Fruit fly (Drosophila melanogaster): Measurements from ENCODE around the gene PNUTS.

The PNUTS gene

DNA sequence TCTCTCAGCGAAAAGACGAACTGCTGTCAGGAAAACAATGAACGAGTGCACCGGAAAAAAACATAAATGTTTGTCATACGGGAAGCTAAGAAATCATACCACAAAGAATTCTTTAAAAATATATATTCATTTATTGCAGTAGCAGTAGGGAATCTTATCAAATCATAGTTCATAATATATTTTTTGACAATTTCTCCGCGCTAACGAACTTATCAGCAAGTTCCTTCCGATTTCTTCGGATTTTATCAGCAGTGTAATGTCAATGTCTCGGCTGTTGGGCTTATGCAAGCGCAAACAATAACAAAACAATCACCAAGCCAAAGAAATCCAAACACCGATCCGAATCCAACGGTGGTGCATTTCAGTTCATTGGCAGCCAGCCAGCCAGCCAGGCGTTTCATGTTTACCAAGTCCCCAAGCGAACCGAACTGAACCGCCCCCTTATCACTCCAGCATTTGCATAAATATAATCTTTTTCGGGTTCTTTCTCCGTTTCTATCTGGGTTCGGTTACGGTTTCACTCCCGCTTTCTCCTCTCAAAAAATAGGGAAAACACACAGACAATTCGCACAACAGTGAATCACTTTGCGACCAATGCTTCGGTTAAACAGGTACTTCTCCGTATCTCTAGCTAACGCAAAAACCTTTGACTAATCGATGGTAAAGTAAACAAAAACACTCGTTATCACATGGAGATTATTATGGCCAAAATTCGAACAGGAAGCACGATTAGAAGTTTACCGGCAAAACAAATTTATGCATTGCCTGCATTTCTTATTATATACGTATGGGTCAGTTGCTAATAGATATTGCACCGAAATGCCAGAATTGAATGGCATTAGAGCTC is 42.5 kb upstream of the PNUTS start (continued):
- peak; percentile 46 for TF ChIP-seq gcm (GFP tag; optimal IDR thresholded peaks at IDR 0.05)
- TF ChIP-seq bcd (GFP tag; optimal IDR thresholded peaks at IDR 0.05), result no peak
- TF ChIP-seq tll (GFP tag; optimal IDR thresholded peaks at IDR 0.05), result no peak
- TF ChIP-seq Med (GFP tag), result peak; percentile 74
- no peak for TF ChIP-seq Drgx (GFP tag; IDR thresholded peaks at IDR 0.05)
- TF ChIP-seq lov (optimal IDR thresholded peaks at IDR 0.05), result no peak
- 0 out of 3 replicates have a peak, but pooled peaks have one; percentile 17 for TF ChIP-seq lov (GFP tag; IDR thresholded peaks at IDR 0.05)
- peak; percentile 56; the same call in 2 of the 3 replicates for TF ChIP-seq CG17361 (GFP tag; IDR thresholded peaks at IDR 0.05)
- TF ChIP-seq CG43689 (GFP tag; IDR thresholded peaks at IDR 0.05), result 0 out of 2 replicates have a peak, but pooled peaks have one; percentile 25
- peak; percentile 30 for TF ChIP-seq CG4424 (GFP tag; optimal IDR thresholded peaks at IDR 0.05)
- 0 out of 2 replicates have a peak, but pooled peaks have one; percentile 28 for TF ChIP-seq CG5953 (GFP tag; IDR thresholded peaks at IDR 0.05)
- 0 out of 2 replicates have a peak, but pooled peaks have one; percentile 4 for TF ChIP-seq CG6689 (GFP tag; IDR thresholded peaks at IDR 0.05)
- no peak for TF ChIP-seq CG9215 (GFP tag; IDR thresholded peaks at IDR 0.05)
- TF ChIP-seq danr (GFP tag; IDR thresholded peaks at IDR 0.05), result no peak
- peak; percentile 15 for TF ChIP-seq tin (GFP tag; optimal IDR thresholded peaks at IDR 0.05)
- TF ChIP-seq Dfd (GFP tag; optimal IDR thresholded peaks at IDR 0.05), result no peak
- no peak for TF ChIP-seq fu2 (GFP tag; optimal IDR thresholded peaks at IDR 0.05)
- TF ChIP-seq CG33557 (GFP tag; optimal IDR thresholded peaks at IDR 0.05), result peak; percentile 55
- TF ChIP-seq sens-2 (GFP tag; IDR thresholded peaks at IDR 0.05), result peak; percentile 36; the same call in 1 of the 2 replicates
- no peak for TF ChIP-seq corto (GFP tag; optimal IDR thresholded peaks at IDR 0.05)
- TF ChIP-seq Atf-2 (GFP tag; optimal IDR thresholded peaks at IDR 0.05), result peak; percentile 47
- TF ChIP-seq CG17829 (tag; optimal IDR thresholded peaks at IDR 0.05), result peak; percentile 11
- no peak for TF ChIP-seq CG7745 (tag; optimal IDR thresholded peaks at IDR 0.05)
- no peak for TF ChIP-seq CG11696 (GFP tag; IDR thresholded peaks at IDR 0.05)
- peak; percentile 49 for TF ChIP-seq CG10267 (tag; optimal IDR thresholded peaks at IDR 0.05)
- TF ChIP-seq CG4360 (GFP tag; IDR thresholded peaks at IDR 0.05), result no peak
- no peak for TF ChIP-seq CkIIα-i1 (GFP tag; IDR thresholded peaks at IDR 0.05)
- TF ChIP-seq ab (GFP tag; optimal IDR thresholded peaks at IDR 0.05), result no peak
- no peak for TF ChIP-seq Tbp (GFP tag; optimal IDR thresholded peaks at IDR 0.05)
- TF ChIP-seq CG12942 (GFP tag; optimal IDR thresholded peaks at IDR 0.05), result peak; percentile 47
- peak; percentile 49 for TF ChIP-seq Chrac-16 (GFP tag; optimal IDR thresholded peaks at IDR 0.05)
- peak; percentile 26 for TF ChIP-seq cwo (GFP tag; optimal IDR thresholded peaks at IDR 0.05)
- peak; percentile 39 for TF ChIP-seq CG13424 (tag; optimal IDR thresholded peaks at IDR 0.05)
- TF ChIP-seq Six4 (GFP tag; optimal IDR thresholded peaks at IDR 0.05), result peak; percentile 7
- peak; percentile 33 for TF ChIP-seq nerfin-1 (tag; optimal IDR thresholded peaks at IDR 0.05)
- TF ChIP-seq CG4328 (GFP tag; optimal IDR thresholded peaks at IDR 0.05), result peak; percentile 5
- peak; percentile 47 for TF ChIP-seq CG2678 (tag; optimal IDR thresholded peaks at IDR 0.05)
- no peak for TF ChIP-seq HHEX (GFP tag; optimal IDR thresholded peaks at IDR 0.05)
- TF ChIP-seq dmrt11E (tag; optimal IDR thresholded peaks at IDR 0.05), result peak; percentile 55
- TF ChIP-seq CG12236 (GFP tag; optimal IDR thresholded peaks at IDR 0.05), result no peak
- no peak for TF ChIP-seq Poxn (GFP tag; IDR thresholded peaks at IDR 0.05)
- no peak for TF ChIP-seq Myb (GFP tag; optimal IDR thresholded peaks at IDR 0.05)
- no peak for TF ChIP-seq Taf1 (GFP tag; IDR thresholded peaks at IDR 0.05)
- peak; percentile 13; the same call in 1 of the 3 replicates for TF ChIP-seq zfh1 (GFP tag; IDR thresholded peaks at IDR 0.05)
- TF ChIP-seq CG4707 (GFP tag; optimal IDR thresholded peaks at IDR 0.05), result no peak
- TF ChIP-seq CG1602 (GFP tag; optimal IDR thresholded peaks at IDR 0.05), result peak; percentile 49
- TF ChIP-seq chn (GFP tag; optimal IDR thresholded peaks at IDR 0.05), result no peak
- peak; percentile 13 for TF ChIP-seq sug (tag; optimal IDR thresholded peaks at IDR 0.05)
- TF ChIP-seq CG17359 (tag; optimal IDR thresholded peaks at IDR 0.05), result peak; percentile 25

Measured in whole organism, embryonic.